Worm (Caenorhabditis elegans) whole organism, L2 larva: ENCODE data around the gene C05D11.5.

Source experiments
- ama-1 ChIP-seq: fragments of 150-350 bp; optimal IDR thresholded peaks from 2 replicates; lab custom pipeline; 2018; ENCODE audit warnings: inconsistent platforms
- fos-1 ChIP-seq: fragments of 150-350 bp; optimal IDR thresholded peaks from 2 replicates; lab custom pipeline; 2014; ENCODE audit warnings: missing biosample characterization, missing genetic modification characterization
- lin-39 ChIP-seq: fragments of 150-350 bp; optimal IDR thresholded peaks from 2 replicates; lab custom pipeline; 2014; ENCODE audit warnings: missing biosample characterization, missing genetic modification reagents, missing genetic modification characterization
- mab-5 ChIP-seq: fragments of 150-350 bp; optimal IDR thresholded peaks from 2 replicates; lab custom pipeline; 2014; ENCODE audit warnings: missing biosample characterization, missing genetic modification characterization
- nhr-10 ChIP-seq: sonication (generic microtip); optimal IDR thresholded peaks from 2 replicates; lab custom pipeline; 2017; ENCODE audit warnings: missing biosample characterization, missing genetic modification characterization
- nhr-12 ChIP-seq: fragments of 150-350 bp; optimal IDR thresholded peaks from 2 replicates; lab custom pipeline; 2014; ENCODE audit warnings: missing biosample characterization, missing genetic modification characterization
- unc-55 ChIP-seq: fragments of 150-350 bp; sonication (generic microtip); optimal IDR thresholded peaks from 3 replicates; lab custom pipeline; 2014; ENCODE audit warnings: missing biosample characterization, missing genetic modification reagents, missing genetic modification characterization
- zag-1 ChIP-seq: fragments of 150-350 bp; optimal IDR thresholded peaks from 2 replicates; lab custom pipeline; 2014; ENCODE audit warnings: missing biosample characterization, missing genetic modification characterization

DNA sequence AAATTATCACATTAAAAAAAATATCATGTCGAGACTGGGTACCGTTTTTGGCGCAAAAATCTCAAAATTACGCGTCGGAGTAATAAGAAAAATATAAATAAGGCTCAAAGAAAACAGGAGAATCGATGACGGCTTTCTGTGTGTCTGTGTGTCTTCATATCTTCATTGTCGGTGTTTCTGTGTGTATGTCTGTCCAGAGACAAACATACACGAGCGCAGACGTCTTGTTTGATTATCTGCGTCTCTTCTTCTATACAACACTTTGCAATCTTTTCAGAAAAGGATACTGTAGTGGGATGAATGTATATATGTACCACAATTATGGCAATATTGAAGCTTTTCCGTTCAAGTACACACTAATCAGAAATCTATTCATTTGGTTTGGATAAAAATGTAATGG, 32.5 kb upstream of the C05D11.5 start, which contains the start of gene C05D11.13:
- TF ChIP-seq unc-55: peak; percentile 51
- TF ChIP-seq lin-39 (tag; lab: Kevin White, UChicago): no peak
- no peak for TF ChIP-seq ama-1
- TF ChIP-seq mab-5 (tag; lab: Kevin White, UChicago): no peak
- TF ChIP-seq fos-1 (tag; lab: Kevin White, UChicago): peak; percentile 32
- no peak for TF ChIP-seq zag-1 (tag; lab: Kevin White, UChicago)
- no peak for TF ChIP-seq nhr-12
- TF ChIP-seq nhr-10: no peak
